Fruit fly (Drosophila melanogaster): ENCODE data around the gene ChAT.

The ChAT gene

DNA sequence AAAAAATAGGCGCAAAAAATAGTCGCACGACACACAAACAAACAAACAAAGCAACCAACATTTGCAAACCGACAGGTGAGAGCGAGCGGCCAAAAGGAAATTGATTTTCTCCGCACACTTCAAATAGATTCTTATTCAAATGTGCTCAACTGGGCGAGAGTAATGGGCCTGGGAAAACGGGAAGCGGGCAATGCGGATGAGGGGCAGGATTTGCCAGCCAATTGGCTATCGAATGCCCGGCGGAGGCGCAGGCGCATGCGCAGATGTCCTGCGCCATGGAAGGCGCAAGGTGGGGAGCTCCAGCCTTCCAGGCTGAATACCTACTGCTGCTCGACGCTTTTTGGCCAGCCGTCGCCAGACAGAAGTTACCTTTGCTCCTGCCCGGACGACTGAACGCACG, at the start of gene ChAT, which contains the start of gene VAChT:
Gene ChAT, plus strand, starts transcription at position 352 of the 400 bp plus-strand sequence.
Gene VAChT, plus strand, starts transcription at position 352 of the 400 bp plus-strand sequence.
- TF ChIP-seq pfk (GFP tag; optimal IDR thresholded peaks at IDR 0.05) (peak; percentile 55), abd-A (tag; optimal IDR thresholded peaks at IDR 0.05) (peak; percentile 71), crol (GFP tag; IDR thresholded peaks at IDR 0.05) (peak; percentile 33; the same call in 1 of the 2 replicates), Awh (GFP tag; IDR thresholded peaks at IDR 0.05) (no peak), luna (GFP tag; optimal IDR thresholded peaks at IDR 0.05) (no peak), CG14014 (GFP tag; IDR thresholded peaks at IDR 0.05) (no peak), CG10565 (GFP tag; optimal IDR thresholded peaks at IDR 0.05) (no peak), h (optimal IDR thresholded peaks at IDR 0.05) (no peak), Hr51 (GFP tag; optimal IDR thresholded peaks at IDR 0.05) (no peak), NFAT (GFP tag; IDR thresholded peaks at IDR 0.05) (no peak), sob (GFP tag; IDR thresholded peaks at IDR 0.05) (no peak), Mad (GFP tag; optimal IDR thresholded peaks at IDR 0.05) (no peak), HLH4C (GFP tag; IDR thresholded peaks at IDR 0.05; ENCODE audit: partially characterized antibody) (no peak), Atf3 (GFP tag; optimal IDR thresholded peaks at IDR 0.05) (no peak), ewg (GFP tag; optimal IDR thresholded peaks at IDR 0.05) (peak; percentile 86), wek (GFP tag; optimal IDR thresholded peaks at IDR 0.05) (no peak), CG17359 (tag; optimal IDR thresholded peaks at IDR 0.05) (no peak), Elba2 (GFP tag; optimal IDR thresholded peaks at IDR 0.05) (no peak), Nf-YC (tag; optimal IDR thresholded peaks at IDR 0.05) (peak; percentile 87), CG10147 (GFP tag; optimal IDR thresholded peaks at IDR 0.05) (no peak), shn (GFP tag; optimal IDR thresholded peaks at IDR 0.05) (no peak), bigmax (GFP tag; optimal IDR thresholded peaks at IDR 0.05) (no peak), Deaf1 (tag; optimal IDR thresholded peaks at IDR 0.05) (peak; percentile 31), Taf1 (GFP tag; IDR thresholded peaks at IDR 0.05) (no peak), onecut (GFP tag; IDR thresholded peaks at IDR 0.05) (peak; percentile 67; the same call in 1 of the 2 replicates), CG8924 (tag; optimal IDR thresholded peaks at IDR 0.05) (no peak), amos (GFP tag; IDR thresholded peaks at IDR 0.05; ENCODE audit: partially characterized antibody) (no peak), Nf-YB (GFP tag; optimal IDR thresholded peaks at IDR 0.05) (peak; percentile 74)

DNA sequence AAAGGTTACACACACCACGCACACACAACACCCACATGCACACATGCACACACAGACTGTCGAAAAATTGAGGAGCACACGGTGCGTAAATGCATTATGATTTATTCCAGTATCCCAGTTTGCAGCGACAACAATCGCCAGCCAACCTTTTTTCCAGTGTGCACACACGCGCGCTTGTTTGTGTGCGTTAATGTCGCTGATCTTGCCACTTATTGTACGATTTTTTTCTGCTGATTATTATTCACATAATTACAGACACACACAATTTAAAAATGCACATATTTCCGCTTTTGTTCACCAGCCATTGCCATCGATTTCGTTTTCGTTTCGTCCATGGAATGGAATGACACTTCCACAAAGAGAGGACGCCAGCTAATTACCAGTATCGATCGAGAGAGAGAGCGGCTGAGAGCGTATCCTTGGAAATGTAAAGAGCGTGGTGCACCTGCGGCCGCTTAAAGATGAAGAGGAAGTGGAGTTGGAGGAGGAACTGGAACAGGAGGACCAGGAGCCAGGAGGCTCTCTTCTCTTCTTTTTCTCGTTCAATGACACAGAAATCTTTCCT, 46.8 kb upstream of the ChAT start:
- TF ChIP-seq CG11398 (GFP tag; optimal IDR thresholded peaks at IDR 0.05) (no peak), CG8089 (GFP tag; optimal IDR thresholded peaks at IDR 0.05) (no peak), pfk (GFP tag; optimal IDR thresholded peaks at IDR 0.05) (no peak), CG17328 (GFP tag; IDR thresholded peaks at IDR 0.05) (no peak), onecut (GFP tag; IDR thresholded peaks at IDR 0.05) (peak; percentile 78), Ets65A (GFP tag) (peak; percentile 72), Ravus (GFP tag; IDR thresholded peaks at IDR 0.05) (no peak), jumu (GFP tag; optimal IDR thresholded peaks at IDR 0.05) (no peak), CG9797 (GFP tag; optimal IDR thresholded peaks at IDR 0.05) (no peak), CG7963 (GFP tag; IDR thresholded peaks at IDR 0.05; ENCODE audit: partially characterized antibody) (no peak), ci (GFP tag; IDR thresholded peaks at IDR 0.05) (0 out of 3 replicates have a peak, but pooled peaks have one; percentile 34), dm (GFP tag; optimal IDR thresholded peaks at IDR 0.05) (no peak), kah (GFP tag; optimal IDR thresholded peaks at IDR 0.05) (no peak), CG11696 (GFP tag; IDR thresholded peaks at IDR 0.05) (0 out of 2 replicates have a peak, but pooled peaks have one; percentile 7), stc (GFP tag; IDR thresholded peaks at IDR 0.05) (no peak), sim (GFP tag; IDR thresholded peaks at IDR 0.05) (no peak), H15 (GFP tag; IDR thresholded peaks at IDR 0.05) (no peak), CG31365 (tag; optimal IDR thresholded peaks at IDR 0.05) (no peak), CG3065 (GFP tag; optimal IDR thresholded peaks at IDR 0.05) (no peak), tup (GFP tag; optimal IDR thresholded peaks at IDR 0.05) (no peak), CG6254 (GFP tag; optimal IDR thresholded peaks at IDR 0.05) (no peak), CG1832 (GFP tag; optimal IDR thresholded peaks at IDR 0.05) (no peak), vvl (GFP tag; IDR thresholded peaks at IDR 0.05) (peak; percentile 40; the same call in 1 of the 2 replicates), nerfin-2 (GFP tag; IDR thresholded peaks at IDR 0.05; ENCODE audit: partially characterized antibody) (no peak), D (optimal IDR thresholded peaks at IDR 0.05) (peak; percentile 4), D (GFP tag; optimal IDR thresholded peaks at IDR 0.05) (no peak)

All from whole organism, embryonic.